Worm (Caenorhabditis elegans): ENCODE results near the gene F21C10.19.

ce11 chrV:9146849-9147557, 16.1 kb downstream of the F21C10.19 start, which contains the start of gene spl-2:
- no peak for TF ChIP-seq ZK337.2 (GFP tag; IDR thresholded peaks at IDR 0.05)
- no peak for TF ChIP-seq fos-1 (tag; optimal IDR thresholded peaks at IDR 0.05)
- TF ChIP-seq mep-1 (tag; optimal IDR thresholded peaks at IDR 0.05) = no peak
- no peak for TF ChIP-seq mdl-1 (tag; optimal IDR thresholded peaks at IDR 0.05)
- no peak for TF ChIP-seq nhr-25 (tag; optimal IDR thresholded peaks at IDR 0.05; ENCODE audit: borderline replicate concordance, insufficient read depth)
- TF ChIP-seq F37D6.2 (tag; optimal IDR thresholded peaks at IDR 0.05) = no peak
- no peak for TF ChIP-seq skn-1 (tag; optimal IDR thresholded peaks at IDR 0.05)
